Fruit fly (Drosophila melanogaster): ENCODE data around the gene gammaTub23C.

The gammaTub23C gene

DNA sequence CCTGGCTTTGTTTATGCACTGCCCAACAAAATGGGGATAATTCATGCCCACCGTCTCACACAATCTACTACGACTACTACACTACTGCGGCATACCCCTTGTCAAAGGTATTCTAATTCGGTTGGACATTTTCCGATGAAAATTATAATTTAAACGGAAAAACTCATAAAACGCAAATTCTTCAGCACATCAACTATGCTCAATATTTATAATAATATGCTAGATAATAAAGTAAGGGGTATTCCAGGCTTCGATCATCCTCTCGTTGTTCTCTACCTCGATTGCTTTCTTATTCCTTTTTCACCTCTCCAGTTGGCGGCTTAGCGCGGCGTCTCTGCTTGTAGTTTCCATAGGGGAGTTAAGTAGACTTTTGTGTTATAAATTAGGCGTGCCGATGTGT, 31.3 kb upstream of the gammaTub23C start (continued):
- no peak for TF ChIP-seq CG32772 (GFP tag; IDR thresholded peaks at IDR 0.05)
- no peak for TF ChIP-seq pum (GFP tag; optimal IDR thresholded peaks at IDR 0.05)
- TF ChIP-seq CG10979 (tag; optimal IDR thresholded peaks at IDR 0.05), result peak; percentile 13
- TF ChIP-seq CG31388 (GFP tag; optimal IDR thresholded peaks at IDR 0.05), result no peak
- TF ChIP-seq Bgb (GFP tag; IDR thresholded peaks at IDR 0.05; ENCODE audit: partially characterized antibody), result no peak
- no peak for TF ChIP-seq ftz-f1 (GFP tag; optimal IDR thresholded peaks at IDR 0.05)
- no peak for TF ChIP-seq Scr (GFP tag; IDR thresholded peaks at IDR 0.05; ENCODE audit: partially characterized antibody)
- no peak for TF ChIP-seq Gug (GFP tag; IDR thresholded peaks at IDR 0.05)
- no peak for TF ChIP-seq fd64A (GFP tag; optimal IDR thresholded peaks at IDR 0.05)
- no peak for TF ChIP-seq disco-r (GFP tag; optimal IDR thresholded peaks at IDR 0.05)
- no peak for TF ChIP-seq Hmx (GFP tag; optimal IDR thresholded peaks at IDR 0.05)
- TF ChIP-seq schlank (tag; optimal IDR thresholded peaks at IDR 0.05), result no peak
- no peak for TF ChIP-seq aop (GFP tag; IDR thresholded peaks at IDR 0.05)
- no peak for TF ChIP-seq nerfin-2 (GFP tag; IDR thresholded peaks at IDR 0.05; ENCODE audit: partially characterized antibody)
- TF ChIP-seq gsb (GFP tag; IDR thresholded peaks at IDR 0.05), result no peak
- TF ChIP-seq Med (GFP tag), result peak; percentile 51
- TF ChIP-seq NC2α (GFP tag; optimal IDR thresholded peaks at IDR 0.05), result no peak
- TF ChIP-seq toy (GFP tag; IDR thresholded peaks at IDR 0.05), result no peak
- no peak for TF ChIP-seq lov (optimal IDR thresholded peaks at IDR 0.05)
- TF ChIP-seq lov (GFP tag; IDR thresholded peaks at IDR 0.05), result no peak
- no peak for TF ChIP-seq NFAT (GFP tag; IDR thresholded peaks at IDR 0.05)
- TF ChIP-seq emc (GFP tag; optimal IDR thresholded peaks at IDR 0.05), result no peak
- TF ChIP-seq salm (tag; optimal IDR thresholded peaks at IDR 0.05), result no peak
- TF ChIP-seq CG17186 (GFP tag; optimal IDR thresholded peaks at IDR 0.05), result no peak
- TF ChIP-seq CG8281 (tag; optimal IDR thresholded peaks at IDR 0.05), result no peak
- no peak for TF ChIP-seq jigr1 (GFP tag; IDR thresholded peaks at IDR 0.05)
- TF ChIP-seq onecut (GFP tag; IDR thresholded peaks at IDR 0.05), result no peak
- no peak for TF ChIP-seq Sry-δ (GFP tag; optimal IDR thresholded peaks at IDR 0.05)
- TF ChIP-seq gro (GFP tag; optimal IDR thresholded peaks at IDR 0.05), result no peak
- TF ChIP-seq zfh1 (GFP tag; IDR thresholded peaks at IDR 0.05), result no peak; the same call in 2 of the 3 replicates
- TF ChIP-seq Nf-YC (tag; optimal IDR thresholded peaks at IDR 0.05), result no peak
- TF ChIP-seq CG1602 (GFP tag; optimal IDR thresholded peaks at IDR 0.05), result no peak
- TF ChIP-seq CG11696 (GFP tag; IDR thresholded peaks at IDR 0.05), result no peak
- TF ChIP-seq ssp (GFP tag; IDR thresholded peaks at IDR 0.05), result no peak
- no peak for TF ChIP-seq Hey (tag; optimal IDR thresholded peaks at IDR 0.05)
- no peak for TF ChIP-seq Rx (GFP tag; IDR thresholded peaks at IDR 0.05)
- no peak for TF ChIP-seq CG3847 (GFP tag; IDR thresholded peaks at IDR 0.05)
- no peak for TF ChIP-seq gcm (GFP tag; optimal IDR thresholded peaks at IDR 0.05)
- TF ChIP-seq CG12744 (GFP tag; optimal IDR thresholded peaks at IDR 0.05), result no peak
- TF ChIP-seq CG2120 (GFP tag; optimal IDR thresholded peaks at IDR 0.05), result peak; percentile 39
- peak; percentile 27 for TF ChIP-seq CG1603 (tag; optimal IDR thresholded peaks at IDR 0.05)
- TF ChIP-seq sens-2 (GFP tag; IDR thresholded peaks at IDR 0.05), result no peak
- TF ChIP-seq ash1 (GFP tag; optimal IDR thresholded peaks at IDR 0.05), result no peak
- TF ChIP-seq jumu (GFP tag; optimal IDR thresholded peaks at IDR 0.05), result no peak
- no peak for TF ChIP-seq CG8388 (GFP tag; optimal IDR thresholded peaks at IDR 0.05)
- TF ChIP-seq so (GFP tag; IDR thresholded peaks at IDR 0.05), result no peak
- TF ChIP-seq CG5953 (GFP tag; IDR thresholded peaks at IDR 0.05), result no peak
- no peak for TF ChIP-seq CG10959 (GFP tag; IDR thresholded peaks at IDR 0.05)
- no peak for TF ChIP-seq CG1832 (GFP tag; optimal IDR thresholded peaks at IDR 0.05)
- no peak for TF ChIP-seq psq (GFP tag; optimal IDR thresholded peaks at IDR 0.05)
- no peak for TF ChIP-seq Mad (GFP tag; optimal IDR thresholded peaks at IDR 0.05)
- no peak for TF ChIP-seq CG1647 (GFP tag; optimal IDR thresholded peaks at IDR 0.05)
- TF ChIP-seq CG15696 (tag; optimal IDR thresholded peaks at IDR 0.05), result no peak
- no peak for TF ChIP-seq pho (GFP tag; optimal IDR thresholded peaks at IDR 0.05)
